Fruit fly (Drosophila melanogaster) whole organism, embryonic: ENCODE data around the gene CG34450.
A peak's percentile ranks its signal among the peaks of the same experiment; 100 is the strongest.

Source experiments
- Asciz ChIP-seq: fragments of 200-800 bp; sonication (Bioruptor generic); optimal IDR thresholded peaks from 2 replicates; lab custom pipeline; 2017; ENCODE audit warnings: missing biosample characterization, mild to moderate bottlenecking, missing genetic modification characterization, missing genetic modification reagents
- CG10366 ChIP-seq: fragments of 200-800 bp; sonication (Bioruptor generic); IDR thresholded peaks from 2 replicates; pipeline ENCODE4 v1.3.6; 2022; ENCODE audit warnings: missing biosample characterization, missing genetic modification characterization
- CG10979 ChIP-seq: fragments of 200-800 bp; sonication (Bioruptor generic); optimal IDR thresholded peaks from 2 replicates; lab custom pipeline; 2018; ENCODE audit warnings: missing biosample characterization, mild to moderate bottlenecking, missing genetic modification characterization, moderate library complexity
- CG11456 ChIP-seq: fragments of 200-800 bp; sonication (Bioruptor generic); IDR thresholded peaks from 3 replicates; pipeline ENCODE4 v1.3.6; 2022; ENCODE audit warnings: missing biosample characterization, missing genetic modification characterization
- CG1233 ChIP-seq: fragments of 200-800 bp; sonication (Bioruptor generic); optimal IDR thresholded peaks from 4 replicates; lab custom pipeline; 2018; ENCODE audit warnings: missing biosample characterization, mild to moderate bottlenecking, missing genetic modification characterization
- CG13123 ChIP-seq: fragments of 200-800 bp; sonication (Bioruptor generic); optimal IDR thresholded peaks from 2 replicates; lab custom pipeline; 2016; ENCODE audit warnings: missing biosample characterization, missing genetic modification characterization
- CG15073 ChIP-seq: fragments of 200-800 bp; sonication (Bioruptor generic); optimal IDR thresholded peaks from 2 replicates; lab custom pipeline; 2016; ENCODE audit warnings: missing biosample characterization, missing genetic modification characterization
- CG17361 ChIP-seq: fragments of 200-800 bp; sonication (Bioruptor generic); IDR thresholded peaks from 3 replicates; pipeline ENCODE4 v1.3.6; 2022; ENCODE audit warnings: missing biosample characterization, missing genetic modification characterization
- CG18599 ChIP-seq: fragments of 200-800 bp; sonication (Bioruptor generic); optimal IDR thresholded peaks from 3 replicates; lab custom pipeline; 2017; ENCODE audit warnings: missing biosample characterization, missing genetic modification characterization, mild to moderate bottlenecking, moderate library complexity, missing genetic modification reagents
- CG2120 ChIP-seq: fragments of 200-800 bp; sonication (Bioruptor generic); optimal IDR thresholded peaks from 3 replicates; lab custom pipeline; 2016; ENCODE audit warnings: missing biosample characterization, missing genetic modification characterization
- CG32767 ChIP-seq: fragments of 200-800 bp; sonication (Bioruptor generic); IDR thresholded peaks from 2 replicates; pipeline ENCODE4 v1.3.6; 2022; ENCODE audit warnings: missing biosample characterization, missing genetic modification characterization
- CG4854 ChIP-seq: fragments of 200-800 bp; sonication (Bioruptor generic); optimal IDR thresholded peaks from 2 replicates; lab custom pipeline; 2016; ENCODE audit warnings: missing biosample characterization, missing genetic modification characterization, inconsistent platforms
- CG6272 ChIP-seq: fragments of 200-800 bp; sonication (Bioruptor generic); IDR thresholded peaks from 2 replicates; pipeline ENCODE4 v1.3.6; 2022; ENCODE audit warnings: missing biosample characterization, missing genetic modification characterization
- CG8089 ChIP-seq: fragments of 200-800 bp; sonication (Bioruptor generic); optimal IDR thresholded peaks from 3 replicates; lab custom pipeline; 2016; ENCODE audit warnings: missing biosample characterization, missing genetic modification characterization
- CG8924 ChIP-seq: fragments of 200-800 bp; optimal IDR thresholded peaks from 3 replicates; lab custom pipeline; 2019; ENCODE audit warnings: missing biosample characterization, mild to moderate bottlenecking, missing genetic modification characterization, moderate library complexity
- CG8944 ChIP-seq: fragments of 200-800 bp; sonication (Bioruptor generic); optimal IDR thresholded peaks from 3 replicates; lab custom pipeline; 2016; ENCODE audit warnings: missing biosample characterization, missing genetic modification characterization
- CG9727 ChIP-seq: fragments of 200-800 bp; sonication (Bioruptor generic); optimal IDR thresholded peaks from 3 replicates; lab custom pipeline; 2017; ENCODE audit warnings: missing biosample characterization, mild to moderate bottlenecking, missing genetic modification characterization
- Chrac-16 ChIP-seq: fragments of 200-800 bp; sonication (Bioruptor generic); optimal IDR thresholded peaks from 3 replicates; lab custom pipeline; 2016; ENCODE audit warnings: missing biosample characterization, missing genetic modification characterization
- CoRest ChIP-seq: fragments of 200-800 bp; sonication (Bioruptor generic); optimal IDR thresholded peaks from 3 replicates; lab custom pipeline; 2018; ENCODE audit warnings: missing biosample characterization, mild to moderate bottlenecking, missing genetic modification characterization, moderate library complexity
- Fer1 ChIP-seq: fragments of 200-800 bp; sonication (Bioruptor generic); optimal IDR thresholded peaks from 2 replicates; lab custom pipeline; 2017; ENCODE audit warnings: missing biosample characterization, mild to moderate bottlenecking, missing genetic modification characterization
- HHEX ChIP-seq: fragments of 200-800 bp; sonication (Bioruptor generic); optimal IDR thresholded peaks from 3 replicates; lab custom pipeline; 2017; ENCODE audit warnings: missing biosample characterization, mild to moderate bottlenecking, missing genetic modification characterization, missing genetic modification reagents
- Hmr ChIP-seq: fragments of 200-800 bp; sonication (Bioruptor generic); optimal IDR thresholded peaks from 3 replicates; lab custom pipeline; 2017; ENCODE audit warnings: mild to moderate bottlenecking, missing biosample characterization, missing genetic modification reagents, missing genetic modification characterization
- Max ChIP-seq: fragments of 200-800 bp; sonication (Bioruptor generic); optimal IDR thresholded peaks from 2 replicates; lab custom pipeline; 2016; ENCODE audit warnings: missing biosample characterization, mild to moderate bottlenecking, missing genetic modification characterization
- Med ChIP-seq: fragments of 200-800 bp; sonication (Bioruptor generic); peaks from one replicate; lab custom pipeline; 2016; ENCODE audit warnings: missing biosample characterization, missing genetic modification characterization, mild to moderate bottlenecking, inconsistent platforms, moderate library complexity
- Meics ChIP-seq: fragments of 200-800 bp; sonication (Bioruptor generic); optimal IDR thresholded peaks from 2 replicates; lab custom pipeline; 2017; ENCODE audit warnings: missing biosample characterization, mild to moderate bottlenecking, missing genetic modification characterization
- NC2β ChIP-seq: fragments of 200-800 bp; sonication (Bioruptor generic); optimal IDR thresholded peaks from 2 replicates; lab custom pipeline; 2016; ENCODE audit warnings: missing biosample characterization, missing genetic modification characterization
- Nf-YA ChIP-seq: fragments of 200-800 bp; sonication (Bioruptor generic); IDR thresholded peaks from 2 replicates; pipeline ENCODE4 v1.3.6; 2022; ENCODE audit warnings: missing biosample characterization, missing genetic modification characterization
- Optix ChIP-seq: fragments of 200-800 bp; sonication (Bioruptor generic); IDR thresholded peaks from 3 replicates; pipeline ENCODE4 v1.3.6; 2022; ENCODE audit warnings: missing biosample characterization, missing genetic modification characterization
- Six4 ChIP-seq: fragments of 200-800 bp; sonication (Bioruptor generic); optimal IDR thresholded peaks from 2 replicates; lab custom pipeline; 2016; ENCODE audit warnings: missing biosample characterization, missing genetic modification characterization
- ara ChIP-seq: fragments of 200-800 bp; sonication (Bioruptor generic); IDR thresholded peaks from 2 replicates; pipeline ENCODE4 v1.3.6; 2022; ENCODE audit warnings: missing biosample characterization, missing genetic modification characterization
- bsh ChIP-seq, 2 experiments: fragments of 200-800 bp; sonication (Bioruptor generic); optimal IDR thresholded peaks; 2 replicates each; lab custom pipeline; 2017 to 2018; ENCODE audit warnings: mild to moderate bottlenecking in 2 of 2, missing biosample characterization in 2 of 2, missing genetic modification characterization in 2 of 2, moderate library complexity in 1 of 2
- caup ChIP-seq: fragments of 200-800 bp; sonication (Bioruptor generic); optimal IDR thresholded peaks from 3 replicates; lab custom pipeline; 2017; ENCODE audit warnings: missing biosample characterization, mild to moderate bottlenecking, missing genetic modification characterization, moderate library complexity; ENCODE audit not compliant: severe bottlenecking
- crp ChIP-seq, 2 experiments: fragments of 200-800 bp; sonication (Bioruptor generic); optimal IDR thresholded peaks; 2 replicates in 1 of 2; 3 replicates in 1 of 2; lab custom pipeline; 2017; ENCODE audit warnings: missing biosample characterization in 2 of 2, missing genetic modification characterization in 2 of 2, mild to moderate bottlenecking in 1 of 2, moderate library complexity in 1 of 2
- dpn ChIP-seq, 2 experiments: fragments of 200-800 bp; sonication (Bioruptor generic); optimal IDR thresholded peaks; 3 replicates each; lab custom pipeline; 2016; ENCODE audit warnings: missing biosample characterization in 2 of 2, missing genetic modification characterization in 2 of 2
- dysf ChIP-seq: fragments of 200-800 bp; sonication (Bioruptor generic); IDR thresholded peaks from 3 replicates; pipeline ENCODE4 v1.3.6; 2022; ENCODE audit warnings: missing biosample characterization, missing genetic modification characterization
- esg ChIP-seq: fragments of 200-800 bp; sonication (Bioruptor generic); conservative IDR thresholded peaks from 2 replicates; pipeline ENCODE4 v1.3.6; 2022; ENCODE audit warnings: missing biosample characterization, missing genetic modification characterization
- ewg ChIP-seq: fragments of 200-800 bp; sonication (Bioruptor generic); optimal IDR thresholded peaks from 3 replicates; lab custom pipeline; 2017; ENCODE audit warnings: mild to moderate bottlenecking, missing biosample characterization, missing genetic modification reagents, missing genetic modification characterization
- exex ChIP-seq: fragments of 200-800 bp; sonication (Bioruptor generic); optimal IDR thresholded peaks from 4 replicates; lab custom pipeline; 2018; ENCODE audit warnings: missing biosample characterization, mild to moderate bottlenecking, missing genetic modification characterization, moderate library complexity
- fd96Cb ChIP-seq: fragments of 200-800 bp; sonication (Bioruptor generic); optimal IDR thresholded peaks from 2 replicates; lab custom pipeline; 2018; ENCODE audit warnings: missing biosample characterization, mild to moderate bottlenecking, missing genetic modification characterization, moderate library complexity
- gem ChIP-seq: fragments of 200-800 bp; sonication (Bioruptor generic); optimal IDR thresholded peaks from 2 replicates; lab custom pipeline; 2019; ENCODE audit warnings: missing biosample characterization, mild to moderate bottlenecking, missing genetic modification characterization, moderate library complexity
- gsb-n ChIP-seq: fragments of 200-800 bp; sonication (Bioruptor generic); optimal IDR thresholded peaks from 3 replicates; lab custom pipeline; 2018; ENCODE audit warnings: missing biosample characterization, mild to moderate bottlenecking, missing genetic modification characterization
- lmd ChIP-seq: fragments of 200-800 bp; sonication (Bioruptor generic); IDR thresholded peaks from 2 replicates; pipeline ENCODE4 v1.3.6; 2022; ENCODE audit warnings: missing biosample characterization, missing genetic modification characterization
- nerfin-2 ChIP-seq: fragments of 200-800 bp; sonication (Bioruptor generic); IDR thresholded peaks from 2 replicates; pipeline ENCODE4 v1.3.6; 2022; ENCODE audit warnings: missing biosample characterization, missing genetic modification characterization; ENCODE audit not compliant: partially characterized antibody
- oc ChIP-seq: fragments of 200-800 bp; sonication (Bioruptor generic); optimal IDR thresholded peaks from 2 replicates; lab custom pipeline; 2018; ENCODE audit warnings: missing biosample characterization, mild to moderate bottlenecking, missing genetic modification characterization, moderate library complexity
- odd ChIP-seq: fragments of 200-800 bp; sonication (Bioruptor generic); optimal IDR thresholded peaks from 2 replicates; lab custom pipeline; 2017; ENCODE audit warnings: missing biosample characterization, mild to moderate bottlenecking, missing genetic modification characterization
- pan ChIP-seq, 4 experiments: fragments of >200 bp in 3 of 4; fragments of 200-800 bp in 1 of 4; sonication (Bioruptor generic) in 1 of 4; optimal IDR thresholded peaks in 3 of 4; IDR thresholded peaks in 1 of 4; 2 replicates each; pipeline versions ENCODE4 v1.3.6 to Lab custom; 2017 to 2022; ENCODE audit warnings: missing biosample characterization in 2 of 4, missing genetic modification characterization in 2 of 4, mixed read lengths in 1 of 4
- sr ChIP-seq: fragments of 200-800 bp; sonication (Bioruptor generic); IDR thresholded peaks from 3 replicates; pipeline ENCODE4 v1.3.6; 2022; ENCODE audit warnings: missing biosample characterization, missing genetic modification characterization
- ssp ChIP-seq: fragments of 200-800 bp; sonication (Bioruptor generic); IDR thresholded peaks from 2 replicates; pipeline ENCODE4 v1.3.6; 2022; ENCODE audit warnings: missing biosample characterization, missing genetic modification characterization
- toy ChIP-seq: fragments of 200-800 bp; sonication (Bioruptor generic); IDR thresholded peaks from 2 replicates; pipeline ENCODE4 v1.3.6; 2022; ENCODE audit warnings: missing biosample characterization, missing genetic modification characterization

CG34450 gene

DNA sequence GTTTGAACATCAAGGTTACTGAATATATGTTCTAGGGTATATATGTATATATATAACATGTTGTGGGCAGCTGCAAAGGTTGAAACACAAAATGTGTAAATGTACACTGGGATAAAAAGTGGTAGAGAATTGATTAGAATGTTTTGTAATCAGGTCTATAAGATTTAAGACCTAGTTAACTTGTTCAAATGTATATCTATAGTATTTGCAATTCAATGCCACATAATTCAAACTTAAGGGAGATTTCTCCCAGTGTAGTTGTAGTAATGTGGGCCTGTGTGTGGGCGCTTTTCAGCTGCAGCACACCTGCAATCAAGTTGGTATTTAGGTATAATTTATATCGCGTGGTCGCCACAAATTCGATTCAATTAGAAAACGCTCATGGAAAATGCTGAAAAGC, 18.9 kb upstream of the CG34450 start (continued):
- no peak for TF ChIP-seq nerfin-2 (GFP tag; lab: Robert Waterston, UW)
- peak; percentile 29 for TF ChIP-seq Asciz
- TF ChIP-seq CG10366: peak; percentile 64
- peak; percentile 27; the same call in 1 of the 2 replicates for TF ChIP-seq CG32767 (GFP tag; lab: Robert Waterston, UW)
- peak; percentile 20 for TF ChIP-seq NC2β
- TF ChIP-seq oc: peak; percentile 40
- peak; percentile 34 for TF ChIP-seq HHEX (GFP tag; lab: Kevin White, UChicago)
- TF ChIP-seq crp (GFP tag; optimal IDR thresholded peaks at IDR 0.05; lab: Kevin White, UChicago): no peak
- TF ChIP-seq CoRest (tag; lab: Kevin White, UChicago): peak; percentile 52
- no peak for TF ChIP-seq toy (GFP tag; lab: Robert Waterston, UW)
- peak in 1 of 2 experiments; percentile 74 for TF ChIP-seq bsh (GFP tag; optimal IDR thresholded peaks at IDR 0.05; lab: Kevin White, UChicago)
- TF ChIP-seq dysf (GFP tag; lab: Robert Waterston, UW): peak; percentile 55; the same call in 2 of the 3 replicates
- no peak for TF ChIP-seq CG13123 (GFP tag; lab: Kevin White, UChicago)
- 0 out of 3 replicates have a peak, but pooled peaks have one; percentile 55 for TF ChIP-seq sr (GFP tag; lab: Robert Waterston, UW)
- peak; percentile 40 for TF ChIP-seq CG8924 (tag; lab: Kevin White, UChicago)
- peak; percentile 48 for TF ChIP-seq Chrac-16 (GFP tag; lab: Kevin White, UChicago)
- TF ChIP-seq CG8944: peak; percentile 21
- TF ChIP-seq CG2120 (GFP tag; lab: Kevin White, UChicago): peak; percentile 36
- peak; percentile 45 for TF ChIP-seq CG18599 (GFP tag; lab: Kevin White, UChicago)
- peak; percentile 29 for TF ChIP-seq ewg (GFP tag; lab: Kevin White, UChicago)
- peak; percentile 62 for TF ChIP-seq CG10979
- 0 out of 2 replicates have a peak, but pooled peaks have one; percentile 21 for TF ChIP-seq esg
- no peak for TF ChIP-seq exex (tag; lab: Kevin White, UChicago)
- TF ChIP-seq CG15073 (GFP tag; lab: Kevin White, UChicago): no peak
- TF ChIP-seq gsb-n (tag; lab: Kevin White, UChicago): peak; percentile 0
- TF ChIP-seq Optix: peak; percentile 18; the same call in 1 of the 3 replicates
- peak; percentile 32 for TF ChIP-seq odd (GFP tag; lab: Kevin White, UChicago)
- TF ChIP-seq dpn (GFP tag; optimal IDR thresholded peaks at IDR 0.05; lab: Kevin White, UChicago): peak; percentile 52 to 57
- no peak for TF ChIP-seq lmd (GFP tag; lab: Robert Waterston, UW)
- peak; percentile 53; the same call in 1 of the 3 replicates for TF ChIP-seq CG11456 (GFP tag; lab: Robert Waterston, UW)
- TF ChIP-seq Hmr (GFP tag; lab: Kevin White, UChicago): peak; percentile 32
- peak; percentile 57 for TF ChIP-seq CG17361
- peak; percentile 79 for TF ChIP-seq gem (tag; lab: Kevin White, UChicago)
- TF ChIP-seq CG6272 (GFP tag; lab: Robert Waterston, UW): peak; percentile 32; the same call in 1 of the 2 replicates
- TF ChIP-seq CG4854 (GFP tag; lab: Kevin White, UChicago): no peak
- peak; percentile 19 for TF ChIP-seq Meics (GFP tag; lab: Kevin White, UChicago)
- TF ChIP-seq CG8089 (GFP tag; lab: Kevin White, UChicago): peak; percentile 8
- peak; percentile 89 for TF ChIP-seq Med
- TF ChIP-seq ssp (GFP tag; lab: Robert Waterston, UW): peak; percentile 31; the same call in 1 of the 2 replicates
- TF ChIP-seq Max (GFP tag; lab: Kevin White, UChicago): peak; percentile 41
- peak; percentile 33; the same call in 1 of the 2 replicates for TF ChIP-seq Nf-YA (GFP tag; lab: Robert Waterston, UW)
- no peak for TF ChIP-seq pan (optimal IDR thresholded peaks at IDR 0.05; lab: Kevin White, UChicago)
- TF ChIP-seq pan (GFP tag; optimal IDR thresholded peaks at IDR 0.05 in 1 of 2, IDR thresholded peaks at IDR 0.05 in 1 of 2): peak in 1 of 2 experiments; percentile 79
- TF ChIP-seq CG1233 (GFP tag; lab: Kevin White, UChicago): peak; percentile 43
- peak; percentile 65 for TF ChIP-seq fd96Cb (tag; lab: Kevin White, UChicago)
- TF ChIP-seq caup (GFP tag; lab: Kevin White, UChicago): peak; percentile 26
- peak; percentile 48 for TF ChIP-seq Fer1 (GFP tag; lab: Kevin White, UChicago)
- peak; percentile 38; the same call in 1 of the 2 replicates for TF ChIP-seq ara
- peak; percentile 19 for TF ChIP-seq Six4 (GFP tag; lab: Kevin White, UChicago)
- peak; percentile 34 for TF ChIP-seq CG9727 (GFP tag; lab: Kevin White, UChicago)
